Worm (Caenorhabditis elegans) whole organism, L3 larva: ENCODE results near the gene lea-1.
A peak's percentile ranks its signal among the peaks of the same experiment; 100 is the strongest.

Source experiments
- ZK546.5 ChIP-seq: sonication (generic microtip); optimal IDR thresholded peaks from 2 replicates; lab custom pipeline; 2017; ENCODE audit warnings: missing biosample characterization, missing genetic modification characterization
- ceh-16 ChIP-seq: sonication (generic microtip); optimal IDR thresholded peaks from 2 replicates; lab custom pipeline; 2017; ENCODE audit warnings: missing biosample characterization, missing genetic modification characterization
- ceh-28 ChIP-seq: fragments of 150-350 bp; optimal IDR thresholded peaks from 2 replicates; lab custom pipeline; 2014; ENCODE audit warnings: missing biosample characterization, missing genetic modification reagents, missing genetic modification characterization
- egl-27 ChIP-seq: sonication (generic microtip); optimal IDR thresholded peaks from 4 replicates; lab custom pipeline; 2017; ENCODE audit warnings: missing biosample characterization, missing genetic modification reagents, missing genetic modification characterization
- egl-5 ChIP-seq: fragments of 150-350 bp; optimal IDR thresholded peaks from 2 replicates; lab custom pipeline; 2017; ENCODE audit warnings: missing biosample characterization, missing genetic modification reagents, missing genetic modification characterization, inconsistent platforms
- elt-1 ChIP-seq: fragments of 150-350 bp; optimal IDR thresholded peaks from 2 replicates; lab custom pipeline; 2014; ENCODE audit warnings: missing biosample characterization, missing genetic modification characterization
- elt-3 ChIP-seq, 3 experiments: fragments of 150-350 bp in 1 of 3; sonication (generic microtip) in 2 of 3; optimal IDR thresholded peaks; 2 replicates in 2 of 3; 4 replicates in 1 of 3; lab custom pipeline; 2014 to 2017; ENCODE audit warnings: missing biosample characterization in 3 of 3, missing genetic modification characterization in 3 of 3
- eor-1 ChIP-seq, 2 experiments: fragments of 150-350 bp; optimal IDR thresholded peaks; 2 replicates each; lab custom pipeline; 2014 to 2018; ENCODE audit warnings: missing biosample characterization in 2 of 2, missing genetic modification characterization in 2 of 2
- fkh-2 ChIP-seq: fragments of 150-350 bp; optimal IDR thresholded peaks from 2 replicates; lab custom pipeline; 2014; ENCODE audit warnings: missing biosample characterization, missing genetic modification reagents, missing genetic modification characterization
- hmg-11 ChIP-seq: sonication (generic microtip); optimal IDR thresholded peaks from 2 replicates; lab custom pipeline; 2016; ENCODE audit warnings: missing genetic modification characterization, missing compliant biosample characterization
- lin-15B ChIP-seq: fragments of 150-350 bp; optimal IDR thresholded peaks from 2 replicates; lab custom pipeline; 2014; ENCODE audit warnings: missing biosample characterization, missing genetic modification characterization
- lin-39 ChIP-seq: fragments of 150-350 bp; optimal IDR thresholded peaks from 2 replicates; lab custom pipeline; 2018; ENCODE audit warnings: missing biosample characterization, missing genetic modification reagents, missing genetic modification characterization
- lsy-12 ChIP-seq: sonication (generic microtip); optimal IDR thresholded peaks from 2 replicates; lab custom pipeline; 2016; ENCODE audit warnings: mild to moderate bottlenecking, missing genetic modification characterization, missing compliant biosample characterization
- mdl-1 ChIP-seq: fragments of 150-350 bp; optimal IDR thresholded peaks from 2 replicates; lab custom pipeline; 2014; ENCODE audit warnings: missing biosample characterization, missing genetic modification characterization
- nfya-1 ChIP-seq: sonication (generic microtip); optimal IDR thresholded peaks from 2 replicates; lab custom pipeline; 2017; ENCODE audit warnings: missing genetic modification characterization, mild to moderate bottlenecking, missing compliant biosample characterization, antibody characterized with exemption, moderate library complexity; ENCODE audit not compliant: insufficient read depth
- nhr-25 ChIP-seq: sonication (generic microtip); optimal IDR thresholded peaks from 2 replicates; lab custom pipeline; 2017; ENCODE audit warnings: missing biosample characterization, missing genetic modification characterization
- nhr-76 ChIP-seq: fragments of 150-350 bp; sonication (generic microtip); optimal IDR thresholded peaks from 5 replicates; lab custom pipeline; 2014; ENCODE audit warnings: missing biosample characterization, missing genetic modification characterization
- pha-4 ChIP-seq: fragments of 150-350 bp; optimal IDR thresholded peaks from 2 replicates; lab custom pipeline; 2014; ENCODE audit warnings: missing biosample characterization, missing genetic modification reagents, missing genetic modification characterization
- pqm-1 ChIP-seq: fragments of 150-350 bp; optimal IDR thresholded peaks from 2 replicates; lab custom pipeline; 2017; ENCODE audit warnings: missing biosample characterization, missing genetic modification characterization, inconsistent platforms
- sea-2 ChIP-seq: fragments of 150-350 bp; sonication (generic microtip); optimal IDR thresholded peaks from 4 replicates; lab custom pipeline; 2014; ENCODE audit warnings: missing biosample characterization, missing genetic modification reagents, missing genetic modification characterization
- skn-1 ChIP-seq: fragments of 150-350 bp; optimal IDR thresholded peaks from 2 replicates; lab custom pipeline; 2014; ENCODE audit warnings: missing biosample characterization, missing genetic modification characterization
- snpc-4 ChIP-seq: fragments of 150-350 bp; optimal IDR thresholded peaks from 2 replicates; lab custom pipeline; 2014; ENCODE audit warnings: missing biosample characterization, missing genetic modification characterization
- unc-39 ChIP-seq: sonication (generic microtip); optimal IDR thresholded peaks from 4 replicates; lab custom pipeline; 2017; ENCODE audit warnings: missing biosample characterization, missing genetic modification characterization
- unc-62 ChIP-seq: fragments of 150-350 bp; sonication (generic microtip); optimal IDR thresholded peaks from 4 replicates; lab custom pipeline; 2014; ENCODE audit warnings: missing biosample characterization, missing genetic modification reagents, missing genetic modification characterization
- zag-1 ChIP-seq: fragments of 150-350 bp; optimal IDR thresholded peaks from 2 replicates; lab custom pipeline; 2014; ENCODE audit warnings: missing biosample characterization, missing genetic modification characterization
- ztf-11 ChIP-seq: fragments of 150-350 bp; optimal IDR thresholded peaks from 2 replicates; lab custom pipeline; 2014; ENCODE audit warnings: missing biosample characterization, missing genetic modification characterization

The lea-1 gene

DNA sequence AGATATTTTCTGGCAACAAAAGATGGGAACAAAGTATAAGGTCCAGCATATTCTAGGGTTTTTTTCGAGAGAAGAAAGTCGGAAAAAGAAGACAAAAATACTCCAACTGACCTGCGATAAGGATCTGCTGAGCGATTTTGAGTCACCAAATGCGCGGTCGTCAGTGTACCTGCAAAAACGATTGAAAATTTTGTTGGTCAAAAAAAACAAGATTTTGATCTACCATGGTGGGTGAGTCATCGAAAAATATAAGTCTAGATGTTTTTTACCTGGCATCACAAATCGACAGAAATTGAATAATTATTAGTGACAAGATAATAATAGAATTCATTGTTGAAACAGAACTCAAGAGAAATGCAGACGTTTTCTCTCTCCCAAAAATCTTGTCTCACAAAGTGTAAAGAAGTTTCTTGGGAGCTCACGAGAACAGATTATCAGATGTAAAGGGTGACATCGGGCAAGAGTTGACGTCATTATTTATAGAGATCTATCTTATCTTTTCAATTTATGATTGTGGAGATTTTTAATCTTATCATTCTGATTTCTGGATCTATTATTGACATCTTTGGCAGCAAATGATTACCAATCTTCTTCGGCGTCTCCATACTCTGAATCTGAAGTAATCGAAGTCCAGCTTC, 26.4 kb upstream of the lea-1 start:
- TF ChIP-seq elt-1 (tag; lab: Kevin White, UChicago) (peak; percentile 48), zag-1 (tag; lab: Kevin White, UChicago) (no peak), ZK546.5 (tag; lab: Kevin White, UChicago) (no peak), sea-2 (GFP tag; lab: Kevin White, UChicago) (no peak), nhr-76 (tag; lab: Kevin White, UChicago) (no peak)

ce11 chrV:9986177-9986576, 25.5 kb upstream of the lea-1 start, which contains the start of gene rmd-2:
Gene rmd-2, minus strand, starts transcription at chrV:9986277.
- no peak for TF ChIP-seq lin-39 (tag; lab: Kevin White, UChicago)
- TF ChIP-seq lsy-12 (tag; lab: Kevin White, UChicago), result no peak
- TF ChIP-seq sea-2 (GFP tag; lab: Kevin White, UChicago), result no peak

- TF ChIP-seq eor-1 (tag; optimal IDR thresholded peaks at IDR 0.05; lab: Kevin White, UChicago) (no peak), ceh-28 (no peak), elt-1 (tag; lab: Kevin White, UChicago) (no peak), pha-4 (no peak), fkh-2 (tag; lab: Kevin White, UChicago) (no peak)
These were observed 24.0 kb upstream of the lea-1 start, which contains the start of gene C27H6.8 for ce11 chrV:9987688-9988087. Gene C27H6.8, minus strand, starts transcription at chrV:9987788.

DNA sequence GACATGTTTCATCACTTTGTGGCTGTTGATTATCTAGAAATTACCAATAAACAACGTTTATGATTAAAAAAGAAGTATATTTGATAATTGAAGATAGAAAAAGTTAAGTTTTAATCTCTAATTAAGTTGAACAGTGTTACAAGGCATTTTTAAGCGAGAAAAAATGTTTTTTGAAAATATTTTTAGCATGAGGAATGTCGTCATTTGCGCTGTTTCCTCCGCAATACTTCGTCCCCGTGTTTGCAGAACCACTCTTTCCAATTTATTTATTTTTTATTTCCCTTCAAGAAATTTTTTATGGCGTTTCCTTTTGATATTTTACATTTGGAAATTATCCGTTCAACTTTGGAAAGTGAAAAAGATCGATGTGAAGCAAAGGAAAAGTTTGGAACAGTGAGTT, 20.1 kb upstream of the lea-1 start, which contains the start of the genes rde-1 and trpp-6:
TSS of gene rde-1 (minus strand) at position 33 of the 400 bp plus-strand sequence.
TSS of gene trpp-6 (plus strand) at position 286 of the 400 bp plus-strand sequence.
- TF ChIP-seq hmg-11 (tag; lab: Kevin White, UChicago) (peak; percentile 37), egl-5 (tag; lab: Kevin White, UChicago) (no peak), lsy-12 (tag; lab: Kevin White, UChicago) (no peak), nhr-76 (tag; lab: Kevin White, UChicago) (no peak), nfya-1 (peak; percentile 23)

DNA sequence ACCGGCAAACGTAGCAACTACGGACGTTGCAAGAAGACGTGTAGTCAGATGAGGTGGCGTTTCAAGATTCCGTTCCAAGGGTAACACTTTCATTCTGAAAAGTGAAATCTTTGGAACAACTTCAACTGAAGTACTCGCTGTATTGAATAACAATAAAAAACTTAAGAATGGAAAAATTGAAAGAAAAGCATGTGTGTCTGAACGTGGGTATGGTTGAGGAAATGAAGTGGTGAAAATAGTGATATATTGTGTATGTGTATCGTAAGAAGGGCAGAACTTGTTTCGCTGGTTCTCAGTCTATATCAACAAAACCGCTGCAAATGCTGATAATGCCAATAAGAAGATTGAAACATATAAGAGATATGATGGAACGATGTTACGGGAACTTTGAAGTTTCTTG, 15.9 kb upstream of the lea-1 start, which contains the start of gene K08H10.6:
TSS of gene K08H10.6 (minus strand) at position 101 of the 400 bp plus-strand sequence.
- no peak for TF ChIP-seq egl-5 (tag; lab: Kevin White, UChicago)

- TF ChIP-seq egl-27 (tag; lab: Kevin White, UChicago) (no peak), ceh-16 (no peak), nhr-25 (tag; lab: Kevin White, UChicago) (no peak), skn-1 (tag; lab: Kevin White, UChicago) (no peak), ZK546.5 (tag; lab: Kevin White, UChicago) (no peak), unc-62 (GFP tag; lab: Kevin White, UChicago) (no peak), lin-15B (tag; lab: Kevin White, UChicago) (no peak), mdl-1 (tag; lab: Kevin White, UChicago) (no peak), fkh-2 (tag; lab: Kevin White, UChicago) (no peak), eor-1 (tag; optimal IDR thresholded peaks at IDR 0.05; lab: Kevin White, UChicago) (no peak), elt-3 (tag; optimal IDR thresholded peaks at IDR 0.05; lab: Kevin White, UChicago) (no peak), sea-2 (GFP tag; lab: Kevin White, UChicago) (no peak)
- TF ChIP-seq, all 47 proteins: peak for 0
These were observed 11.0 kb upstream of the lea-1 start, which contains the start of gene K08H10.10 for ce11 chrV:10000760-10001159. Gene K08H10.10, plus strand, starts transcription at chrV:10001060.

DNA sequence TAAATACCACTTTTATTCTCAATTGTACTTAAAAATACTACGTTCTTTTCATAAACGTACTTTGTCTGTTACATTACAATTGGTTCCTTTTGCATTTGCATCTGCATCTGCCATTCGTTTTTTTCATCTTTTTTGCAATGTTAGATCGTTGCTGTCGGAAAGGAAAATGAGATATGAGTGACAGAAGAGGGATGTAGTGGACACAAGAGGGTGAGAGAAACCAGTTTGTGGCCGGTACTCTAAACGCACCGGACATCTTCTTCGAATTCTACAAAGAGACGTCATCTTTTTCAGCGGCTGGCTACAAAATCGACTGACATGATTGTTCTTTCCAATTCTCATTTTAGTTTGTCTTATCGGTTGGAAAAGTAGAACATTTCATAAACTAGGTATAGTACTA, 9.0 kb upstream of the lea-1 start:
- TF ChIP-seq egl-27 (tag; lab: Kevin White, UChicago) (peak; percentile 5), unc-39 (tag; lab: Kevin White, UChicago) (no peak), nfya-1 (peak; percentile 24), snpc-4 (tag; lab: Kevin White, UChicago) (no peak), pqm-1 (no peak), unc-62 (GFP tag; lab: Kevin White, UChicago) (peak; percentile 78), ztf-11 (tag; lab: Kevin White, UChicago) (no peak), nhr-25 (tag; lab: Kevin White, UChicago) (peak; percentile 78), eor-1 (tag; optimal IDR thresholded peaks at IDR 0.05; lab: Kevin White, UChicago) (no peak)
